Fruit fly (Drosophila melanogaster): ENCODE results near the gene Wnk.

DNA sequence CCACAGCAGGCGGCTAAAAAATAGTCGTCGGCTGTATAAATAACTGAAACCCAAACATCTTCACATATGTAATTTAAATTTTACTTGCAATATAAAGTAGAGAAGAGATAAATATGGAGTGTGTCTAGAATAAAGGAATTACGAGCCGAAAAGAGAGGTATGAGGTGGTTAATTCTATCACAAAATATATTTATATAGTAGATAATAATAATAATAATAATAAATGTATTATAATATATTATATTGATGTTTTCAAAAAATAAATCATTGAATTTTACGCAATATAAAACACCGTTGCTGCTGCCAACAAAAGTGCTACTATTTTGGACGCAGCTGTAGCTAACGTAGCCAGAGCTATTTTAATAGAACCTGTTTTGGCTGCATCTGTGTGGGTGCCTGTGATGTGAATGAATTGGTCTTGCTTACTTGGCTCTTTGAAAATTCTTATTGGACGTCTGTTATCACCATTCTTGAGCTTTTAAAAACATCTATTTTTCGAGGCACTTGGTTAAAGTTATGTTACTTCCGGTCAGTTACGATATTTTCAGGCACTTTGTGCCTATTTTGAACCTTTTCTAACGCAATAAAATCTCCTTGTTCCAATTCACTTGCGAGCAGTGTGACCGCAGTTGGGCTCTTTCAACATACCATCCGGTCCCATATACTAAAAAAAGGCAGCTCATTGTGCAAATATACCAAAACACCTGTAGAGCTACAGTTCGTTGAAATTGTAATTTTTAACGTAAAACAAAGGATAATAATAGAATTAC, 57.7 kb downstream of the Wnk start, which contains the start of gene Hr78:
- no peak for TF ChIP-seq CG8478 (optimal IDR thresholded peaks at IDR 0.05)
- TF ChIP-seq psq (optimal IDR thresholded peaks at IDR 0.05), result no peak

Measured in whole organism.